Worm (Caenorhabditis elegans): ENCODE measurements around the gene C50F4.8.

The C50F4.8 gene

DNA sequence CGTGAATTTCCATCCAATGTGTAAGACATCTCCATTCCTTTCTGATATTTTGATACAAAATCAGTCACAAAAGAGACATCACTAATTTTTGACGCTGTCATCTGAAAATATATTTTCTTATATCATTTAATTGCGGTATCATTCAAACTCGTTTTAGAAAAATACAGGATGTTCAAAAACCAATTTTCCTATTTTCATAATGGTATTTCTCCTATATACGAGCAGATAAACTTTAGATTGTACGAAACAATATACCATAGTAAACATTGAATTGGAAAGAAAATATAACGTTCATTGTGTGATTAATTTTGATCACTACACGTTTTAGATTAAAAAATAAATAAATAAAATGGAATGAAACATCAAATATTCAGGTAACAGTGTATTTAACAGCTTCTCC is 22.8 kb upstream of the C50F4.8 start, which contains the start of gene C50F4.16:
Gene C50F4.16 (minus strand): TSS at position 101 of the 400 bp plus-strand sequence.
- TF ChIP-seq lsy-2 (tag; optimal IDR thresholded peaks at IDR 0.05): no peak
- TF ChIP-seq ceh-83 (GFP tag; optimal IDR thresholded peaks at IDR 0.05): no peak
- TF ChIP-seq elt-1 (tag; optimal IDR thresholded peaks at IDR 0.05; ENCODE audit: borderline replicate concordance, insufficient read depth): no peak
- TF ChIP-seq ceh-43 (GFP tag; optimal IDR thresholded peaks at IDR 0.05): no peak
- TF ChIP-seq lin-32 (GFP tag; optimal IDR thresholded peaks at IDR 0.05): no peak
- no peak for TF ChIP-seq flh-1 (GFP tag; optimal IDR thresholded peaks at IDR 0.05)
- no peak for TF ChIP-seq pha-4 (tag; optimal IDR thresholded peaks at IDR 0.05)
- no peak for TF ChIP-seq unc-39 (tag; optimal IDR thresholded peaks at IDR 0.05)

DNA sequence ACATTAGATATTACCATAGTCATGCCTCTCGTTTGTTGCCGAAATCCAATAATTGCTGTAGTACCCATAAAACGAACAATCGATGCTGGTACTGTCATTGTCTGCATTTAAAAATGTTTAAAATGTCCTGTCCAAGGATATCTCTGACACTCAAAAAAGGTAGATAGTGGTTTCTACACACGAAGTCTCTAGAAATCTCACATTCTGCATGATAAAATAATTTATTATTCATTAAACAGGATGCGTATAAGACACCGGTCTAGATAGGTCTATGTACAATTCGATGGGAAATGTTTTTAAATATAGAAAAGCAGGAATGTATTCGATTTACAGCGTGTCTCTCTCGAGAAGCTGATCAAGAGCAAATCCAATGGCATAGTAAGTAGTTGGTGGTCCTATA is 21.0 kb upstream of the C50F4.8 start, which contains the start of gene C50F4.12:
Gene C50F4.12 (minus strand): TSS at position 101 of the 400 bp plus-strand sequence.
- TF ChIP-seq cnd-1 (tag; optimal IDR thresholded peaks at IDR 0.05) (no peak), blmp-1 (tag; optimal IDR thresholded peaks at IDR 0.05) (no peak), lin-32 (GFP tag; optimal IDR thresholded peaks at IDR 0.05) (no peak), ham-2 (GFP tag; optimal IDR thresholded peaks at IDR 0.05) (no peak), hlh-1 (tag; optimal IDR thresholded peaks at IDR 0.05) (no peak), zip-8 (tag; optimal IDR thresholded peaks at IDR 0.05) (no peak), ceh-83 (GFP tag; optimal IDR thresholded peaks at IDR 0.05) (no peak), M03D4.4 (tag; optimal IDR thresholded peaks at IDR 0.05) (no peak), unc-120 (tag; optimal IDR thresholded peaks at IDR 0.05; ENCODE audit: poor library complexity, severe bottlenecking) (no peak), sem-2 (GFP tag; optimal IDR thresholded peaks at IDR 0.05) (no peak), nhr-28 (tag; optimal IDR thresholded peaks at IDR 0.05) (no peak), snpc-4 (tag; optimal IDR thresholded peaks at IDR 0.05) (no peak), sptf-1 (tag; optimal IDR thresholded peaks at IDR 0.05) (no peak), nhr-237 (tag; optimal IDR thresholded peaks at IDR 0.05) (no peak), lsy-2 (tag; optimal IDR thresholded peaks at IDR 0.05) (no peak), elt-1 (tag; optimal IDR thresholded peaks at IDR 0.05; ENCODE audit: borderline replicate concordance, insufficient read depth) (no peak), mab-5 (tag; optimal IDR thresholded peaks at IDR 0.05) (no peak), mep-1 (tag; optimal IDR thresholded peaks at IDR 0.05) (no peak), lin-13 (tag; optimal IDR thresholded peaks at IDR 0.05) (no peak)

DNA sequence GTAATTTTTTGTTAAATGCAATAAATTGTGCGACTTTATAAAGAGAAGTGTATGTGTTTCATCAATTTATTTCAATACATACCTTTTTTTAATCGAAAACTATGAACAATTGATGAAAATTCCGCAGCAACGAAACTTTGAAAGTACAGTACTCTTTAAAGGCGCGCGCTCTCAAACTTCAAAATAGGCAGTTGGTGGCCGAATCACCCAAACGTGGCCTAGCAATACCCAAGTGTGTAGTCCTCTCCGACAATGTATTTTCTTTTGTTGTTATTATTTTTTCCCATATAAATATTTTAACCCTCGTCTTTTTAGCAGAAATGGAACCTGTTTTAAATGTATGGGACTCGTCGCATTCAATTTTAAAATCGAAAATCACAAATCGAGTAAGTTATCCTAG is 17.8 kb upstream of the C50F4.8 start, which contains the start of gene C50F4.4:
Gene C50F4.4 (plus strand): TSS at position 267 of the 400 bp plus-strand sequence.
- TF ChIP-seq elt-1 (tag; optimal IDR thresholded peaks at IDR 0.05; ENCODE audit: borderline replicate concordance, insufficient read depth) (no peak), unc-120 (tag; optimal IDR thresholded peaks at IDR 0.05; ENCODE audit: poor library complexity, severe bottlenecking) (peak; percentile 34), ztf-11 (tag; optimal IDR thresholded peaks at IDR 0.05) (no peak), ceh-83 (GFP tag; optimal IDR thresholded peaks at IDR 0.05) (no peak), cnd-1 (tag; optimal IDR thresholded peaks at IDR 0.05) (no peak), nhr-2 (tag; optimal IDR thresholded peaks at IDR 0.05) (no peak), bed-3 (GFP tag; optimal IDR thresholded peaks at IDR 0.05) (no peak), mab-5 (tag; optimal IDR thresholded peaks at IDR 0.05) (no peak), pha-4 (tag; optimal IDR thresholded peaks at IDR 0.05) (no peak)

DNA sequence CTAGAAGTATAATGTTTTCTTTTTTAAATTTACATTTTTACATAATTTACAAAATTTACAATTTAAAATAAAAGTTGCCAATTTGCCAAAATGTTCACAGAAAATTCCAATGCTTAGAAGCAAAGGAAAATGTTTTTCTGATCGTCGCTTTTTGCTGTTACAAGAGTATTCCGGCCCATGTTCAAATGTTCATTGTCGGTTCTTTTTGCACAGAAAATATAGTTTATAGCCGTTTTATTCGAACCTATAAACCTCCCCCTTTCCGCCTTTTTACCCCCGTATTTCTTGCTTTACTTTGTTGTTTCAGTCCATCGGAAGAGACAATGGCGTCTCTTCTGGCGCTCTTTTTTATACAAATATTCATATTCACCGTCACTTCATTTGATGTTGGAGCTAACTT is 16.0 kb upstream of the C50F4.8 start, which contains the start of gene tag-329:
Gene tag-329 (plus strand): TSS at position 301 of the 400 bp plus-strand sequence.
- TF ChIP-seq unc-120 (tag; optimal IDR thresholded peaks at IDR 0.05; ENCODE audit: poor library complexity, severe bottlenecking) (no peak), lin-32 (GFP tag; optimal IDR thresholded peaks at IDR 0.05) (no peak), ceh-39 (tag; optimal IDR thresholded peaks at IDR 0.05) (no peak), unc-39 (tag; optimal IDR thresholded peaks at IDR 0.05) (no peak), nhr-28 (tag; optimal IDR thresholded peaks at IDR 0.05) (no peak), tbx-8 (GFP tag; optimal IDR thresholded peaks at IDR 0.05) (no peak), ceh-43 (GFP tag; optimal IDR thresholded peaks at IDR 0.05) (no peak)

DNA sequence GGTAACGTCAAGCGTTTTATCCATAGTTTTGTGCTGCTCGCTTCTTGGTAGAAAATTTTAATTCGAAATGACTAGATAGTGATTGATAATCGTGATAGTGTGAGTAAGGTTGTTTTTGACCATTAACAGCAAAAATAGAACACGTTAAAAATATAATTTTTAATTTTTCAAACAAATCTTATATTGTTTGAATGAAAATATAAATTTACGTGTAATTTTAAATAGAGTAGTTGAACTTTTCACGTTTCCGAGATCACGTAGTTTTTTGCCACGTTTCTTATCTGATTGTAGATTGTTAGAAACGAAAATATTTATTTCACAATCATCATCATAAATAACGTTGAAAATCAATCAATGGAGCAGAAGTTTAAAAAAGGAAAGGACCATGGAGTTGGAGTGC is 12.8 kb upstream of the C50F4.8 start, which contains the start of the genes C50F4.10 and pfk-1.2:
Gene C50F4.10 (minus strand): TSS at position 101 of the 400 bp plus-strand sequence.
Gene pfk-1.2 (plus strand): TSS at position 325 of the 400 bp plus-strand sequence.
- TF ChIP-seq ceh-39 (tag; optimal IDR thresholded peaks at IDR 0.05) (no peak), sptf-1 (tag; optimal IDR thresholded peaks at IDR 0.05) (no peak), tbx-8 (GFP tag; optimal IDR thresholded peaks at IDR 0.05) (no peak), bed-3 (GFP tag; optimal IDR thresholded peaks at IDR 0.05) (no peak), mls-2 (tag; optimal IDR thresholded peaks at IDR 0.05) (no peak), mep-1 (tag; optimal IDR thresholded peaks at IDR 0.05) (no peak), elt-1 (tag; optimal IDR thresholded peaks at IDR 0.05; ENCODE audit: borderline replicate concordance, insufficient read depth) (no peak)
